Fruit fly (Drosophila melanogaster): ENCODE data around the gene scpr-B.

scpr-B gene

DNA sequence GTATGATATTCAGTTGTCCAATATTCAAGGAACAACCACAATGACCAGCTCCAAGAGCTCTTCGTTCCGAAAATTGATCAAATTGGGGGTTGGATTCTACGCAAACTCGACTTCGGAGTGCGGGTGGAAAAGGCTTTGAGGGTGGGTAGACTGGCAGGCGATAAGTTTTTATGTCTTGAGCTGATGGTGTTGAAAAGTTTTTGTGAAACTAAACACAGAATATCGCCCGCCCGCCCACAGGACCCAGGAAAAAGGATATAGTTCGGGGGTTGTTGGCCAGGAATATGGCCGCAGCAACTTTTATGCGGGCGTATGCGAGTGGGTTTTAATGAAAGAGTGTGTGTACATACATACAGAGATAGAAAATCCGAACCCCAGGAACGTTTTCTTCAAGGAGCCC lies 22.8 kb upstream of the scpr-B start:
- TF ChIP-seq Snoo (tag; optimal IDR thresholded peaks at IDR 0.05), result no peak
- no peak for TF ChIP-seq CG4496 (GFP tag; IDR thresholded peaks at IDR 0.05)
- TF ChIP-seq rn (GFP tag; IDR thresholded peaks at IDR 0.05), result no peak
- TF ChIP-seq Ets98B (GFP tag; IDR thresholded peaks at IDR 0.05), result no peak
- TF ChIP-seq EcR (GFP tag; optimal IDR thresholded peaks at IDR 0.05), result no peak
- no peak for TF ChIP-seq CG12605 (GFP tag; IDR thresholded peaks at IDR 0.05)
- TF ChIP-seq CG15710 (tag; optimal IDR thresholded peaks at IDR 0.05), result no peak
- TF ChIP-seq CG17806 (tag; optimal IDR thresholded peaks at IDR 0.05), result no peak
- no peak for TF ChIP-seq CG8159 (tag; optimal IDR thresholded peaks at IDR 0.05)
- no peak for TF ChIP-seq CG9948 (tag; optimal IDR thresholded peaks at IDR 0.05)
- TF ChIP-seq CG34367 (tag; optimal IDR thresholded peaks at IDR 0.05), result no peak
- TF ChIP-seq CG13204 (GFP tag; optimal IDR thresholded peaks at IDR 0.05), result no peak
- no peak for TF ChIP-seq CG32121 (GFP tag; IDR thresholded peaks at IDR 0.05)
- TF ChIP-seq CG10348 (GFP tag; IDR thresholded peaks at IDR 0.05), result no peak
- TF ChIP-seq Pif1B (GFP tag; optimal IDR thresholded peaks at IDR 0.05), result no peak
- no peak for TF ChIP-seq Pif1A (GFP tag; optimal IDR thresholded peaks at IDR 0.05)
- TF ChIP-seq fd96Ca (GFP tag; IDR thresholded peaks at IDR 0.05), result no peak
- no peak for TF ChIP-seq CG8301 (tag; optimal IDR thresholded peaks at IDR 0.05)
- TF ChIP-seq CG14655 (GFP tag; optimal IDR thresholded peaks at IDR 0.05), result no peak

DNA sequence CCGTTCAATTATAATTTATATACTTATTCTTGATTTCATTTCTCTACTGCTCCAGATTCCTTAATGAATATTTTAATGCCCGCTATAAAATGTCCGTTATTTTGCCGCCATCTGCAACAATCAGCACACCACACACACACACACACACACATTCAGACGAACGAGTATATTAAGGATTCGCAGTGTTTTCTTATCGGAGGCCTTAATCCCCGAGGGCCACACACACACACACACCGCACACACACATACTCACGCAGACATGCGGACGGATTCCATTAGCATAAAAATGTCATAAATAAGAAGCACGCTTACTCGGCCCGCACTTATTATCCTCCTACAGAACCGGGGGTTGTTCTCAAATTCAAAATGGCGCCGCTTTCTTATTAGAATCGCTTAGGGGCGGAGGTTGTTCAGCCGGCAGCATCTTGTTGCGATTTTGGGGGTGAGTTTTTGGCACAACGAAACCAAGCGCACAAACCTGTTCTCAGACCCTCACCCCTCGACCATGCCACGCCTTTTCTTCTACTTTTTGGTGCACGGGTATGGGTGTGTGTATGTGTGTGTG lies 20.3 kb upstream of the scpr-B start:
- no peak for TF ChIP-seq D1 (tag; optimal IDR thresholded peaks at IDR 0.05)
- no peak for TF ChIP-seq CG14655 (GFP tag; optimal IDR thresholded peaks at IDR 0.05)
- no peak for TF ChIP-seq CG32121 (GFP tag; IDR thresholded peaks at IDR 0.05)
- TF ChIP-seq rn (GFP tag; IDR thresholded peaks at IDR 0.05), result no peak
- TF ChIP-seq gl (tag; optimal IDR thresholded peaks at IDR 0.05), result no peak
- no peak for TF ChIP-seq Pif1A (GFP tag; optimal IDR thresholded peaks at IDR 0.05)
- no peak for TF ChIP-seq Snoo (tag; optimal IDR thresholded peaks at IDR 0.05)
- no peak for TF ChIP-seq CG34367 (tag; optimal IDR thresholded peaks at IDR 0.05)
- no peak for TF ChIP-seq fd96Ca (GFP tag; IDR thresholded peaks at IDR 0.05)
- no peak for TF ChIP-seq CG4496 (GFP tag; IDR thresholded peaks at IDR 0.05)
- TF ChIP-seq CG8301 (tag; optimal IDR thresholded peaks at IDR 0.05), result no peak
- TF ChIP-seq CG10348 (GFP tag; IDR thresholded peaks at IDR 0.05), result no peak
- TF ChIP-seq Pif1B (GFP tag; optimal IDR thresholded peaks at IDR 0.05), result no peak
- no peak for TF ChIP-seq CG12605 (GFP tag; IDR thresholded peaks at IDR 0.05)
- no peak for TF ChIP-seq CG8159 (tag; optimal IDR thresholded peaks at IDR 0.05)
- TF ChIP-seq EcR (GFP tag; optimal IDR thresholded peaks at IDR 0.05), result no peak
- TF ChIP-seq Ets98B (GFP tag; IDR thresholded peaks at IDR 0.05), result no peak
- TF ChIP-seq CG15710 (tag; optimal IDR thresholded peaks at IDR 0.05), result no peak

- TF ChIP-seq CG12605 (GFP tag; IDR thresholded peaks at IDR 0.05) (no peak), rn (GFP tag; IDR thresholded peaks at IDR 0.05) (no peak), CG9948 (tag; optimal IDR thresholded peaks at IDR 0.05) (no peak), CG4496 (GFP tag; IDR thresholded peaks at IDR 0.05) (no peak), CG17806 (tag; optimal IDR thresholded peaks at IDR 0.05) (no peak), Pif1A (GFP tag; optimal IDR thresholded peaks at IDR 0.05) (no peak), CG32121 (GFP tag; IDR thresholded peaks at IDR 0.05) (no peak), CG34367 (tag; optimal IDR thresholded peaks at IDR 0.05) (no peak), gl (tag; optimal IDR thresholded peaks at IDR 0.05) (no peak), CG14655 (GFP tag; optimal IDR thresholded peaks at IDR 0.05) (no peak), fd96Ca (GFP tag; IDR thresholded peaks at IDR 0.05) (no peak), CG10348 (GFP tag; IDR thresholded peaks at IDR 0.05) (no peak), Ets98B (GFP tag; IDR thresholded peaks at IDR 0.05) (no peak), D1 (tag; optimal IDR thresholded peaks at IDR 0.05) (no peak), Pif1B (GFP tag; optimal IDR thresholded peaks at IDR 0.05) (no peak), CG8301 (tag; optimal IDR thresholded peaks at IDR 0.05) (no peak), EcR (GFP tag; optimal IDR thresholded peaks at IDR 0.05) (no peak), CG15710 (tag; optimal IDR thresholded peaks at IDR 0.05) (no peak), Snoo (tag; optimal IDR thresholded peaks at IDR 0.05) (no peak)
These were observed 16.7 kb upstream of the scpr-B start for dm6 chr3R:11257537-11257936.

- no peak for TF ChIP-seq fd96Ca (GFP tag; IDR thresholded peaks at IDR 0.05)
- no peak for TF ChIP-seq rn (GFP tag; IDR thresholded peaks at IDR 0.05)
- no peak for TF ChIP-seq CG13204 (GFP tag; optimal IDR thresholded peaks at IDR 0.05)
- TF ChIP-seq Ets98B (GFP tag; IDR thresholded peaks at IDR 0.05), result no peak
- TF ChIP-seq CG34367 (tag; optimal IDR thresholded peaks at IDR 0.05), result no peak
- TF ChIP-seq Pif1B (GFP tag; optimal IDR thresholded peaks at IDR 0.05), result no peak
These were observed 13.7 kb upstream of the scpr-B start for dm6 chr3R:11254382-11254953.

DNA sequence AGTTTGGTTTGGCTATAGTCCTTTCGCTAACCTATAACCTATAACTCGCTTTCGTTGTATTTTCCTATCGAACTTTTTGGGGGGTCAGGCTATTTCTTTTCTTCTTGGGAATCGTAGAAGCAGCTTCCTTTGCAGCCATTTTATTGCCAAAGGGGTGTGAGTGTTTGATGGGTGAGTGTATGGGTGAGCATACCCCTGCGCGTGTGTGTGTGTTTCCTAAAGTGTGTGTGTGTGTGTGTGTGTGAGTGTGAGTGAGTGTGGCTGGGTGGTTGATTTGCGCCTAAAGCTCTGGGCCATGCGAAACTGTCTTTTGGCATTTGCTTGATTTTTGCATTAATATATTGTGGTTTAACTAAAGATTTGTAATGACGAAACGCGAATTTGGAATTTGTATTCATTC lies 13.0 kb upstream of the scpr-B start:
- no peak for TF ChIP-seq gl (tag; optimal IDR thresholded peaks at IDR 0.05)
- no peak for TF ChIP-seq CG10348 (GFP tag; IDR thresholded peaks at IDR 0.05)
- TF ChIP-seq CG34367 (tag; optimal IDR thresholded peaks at IDR 0.05), result no peak
- no peak for TF ChIP-seq Snoo (tag; optimal IDR thresholded peaks at IDR 0.05)
- no peak for TF ChIP-seq CG4496 (GFP tag; IDR thresholded peaks at IDR 0.05)
- TF ChIP-seq CG8301 (tag; optimal IDR thresholded peaks at IDR 0.05), result no peak
- TF ChIP-seq CG15710 (tag; optimal IDR thresholded peaks at IDR 0.05), result no peak
- no peak for TF ChIP-seq Pif1A (GFP tag; optimal IDR thresholded peaks at IDR 0.05)
- TF ChIP-seq CG9948 (tag; optimal IDR thresholded peaks at IDR 0.05), result no peak
- TF ChIP-seq CG32121 (GFP tag; IDR thresholded peaks at IDR 0.05), result no peak
- no peak for TF ChIP-seq CG14655 (GFP tag; optimal IDR thresholded peaks at IDR 0.05)
- TF ChIP-seq CG8159 (tag; optimal IDR thresholded peaks at IDR 0.05), result no peak
- TF ChIP-seq CG13204 (GFP tag; optimal IDR thresholded peaks at IDR 0.05), result no peak
- no peak for TF ChIP-seq rn (GFP tag; IDR thresholded peaks at IDR 0.05)
- no peak for TF ChIP-seq EcR (GFP tag; optimal IDR thresholded peaks at IDR 0.05)
- no peak for TF ChIP-seq fd96Ca (GFP tag; IDR thresholded peaks at IDR 0.05)
- TF ChIP-seq D1 (tag; optimal IDR thresholded peaks at IDR 0.05), result no peak

Data from whole organism, pupa.